Fruit fly (Drosophila melanogaster) whole organism, prepupa: ENCODE results near the gene CG43332.

Source experiments
- CG10631 ChIP-seq: fragments of 200-800 bp; sonication (Bioruptor generic); optimal IDR thresholded peaks from 2 replicates; lab custom pipeline; 2016; ENCODE audit warnings: missing biosample characterization, missing genetic modification characterization
- CG11762 ChIP-seq: fragments of 200-800 bp; sonication (Bioruptor generic); optimal IDR thresholded peaks from 3 replicates; lab custom pipeline; 2016; ENCODE audit warnings: missing biosample characterization, missing genetic modification characterization; ENCODE audit not compliant: insufficient read depth
- CG11902 ChIP-seq: fragments of 200-800 bp; sonication (Bioruptor generic); optimal IDR thresholded peaks from 3 replicates; lab custom pipeline; 2016; ENCODE audit warnings: missing biosample characterization, missing genetic modification characterization
- CG31627 ChIP-seq: fragments of 200-800 bp; sonication (Bioruptor generic); optimal IDR thresholded peaks from 3 replicates; lab custom pipeline; 2016; ENCODE audit warnings: missing biosample characterization, missing genetic modification characterization
- CG32006 ChIP-seq: fragments of 200-800 bp; sonication (Bioruptor generic); optimal IDR thresholded peaks from 3 replicates; lab custom pipeline; 2017; ENCODE audit warnings: missing biosample characterization, mild to moderate bottlenecking, missing genetic modification characterization
- CG34406 ChIP-seq: fragments of 200-800 bp; sonication (Bioruptor generic); optimal IDR thresholded peaks from 3 replicates; lab custom pipeline; 2016; ENCODE audit warnings: missing biosample characterization, missing genetic modification characterization
- CG3919 ChIP-seq: fragments of 200-800 bp; sonication (Bioruptor generic); optimal IDR thresholded peaks from 3 replicates; lab custom pipeline; 2016; ENCODE audit warnings: missing biosample characterization, missing genetic modification characterization
- CG4318 ChIP-seq: fragments of 200-800 bp; sonication (Bioruptor generic); optimal IDR thresholded peaks from 3 replicates; lab custom pipeline; 2017; ENCODE audit warnings: missing biosample characterization, mild to moderate bottlenecking, missing genetic modification characterization
- CG6276 ChIP-seq: fragments of 200-800 bp; sonication (Bioruptor generic); optimal IDR thresholded peaks from 2 replicates; lab custom pipeline; 2017; ENCODE audit warnings: missing biosample characterization, mild to moderate bottlenecking, missing genetic modification characterization
- CG6808 ChIP-seq: fragments of 200-800 bp; sonication (Bioruptor generic); optimal IDR thresholded peaks from 3 replicates; lab custom pipeline; 2017; ENCODE audit warnings: missing biosample characterization, missing genetic modification characterization, mild to moderate bottlenecking, moderate library complexity, missing genetic modification reagents
- CG8632 ChIP-seq: fragments of 200-800 bp; sonication (Bioruptor generic); optimal IDR thresholded peaks from 3 replicates; lab custom pipeline; 2016; ENCODE audit warnings: missing biosample characterization, missing genetic modification characterization
- CG9139 ChIP-seq: fragments of 200-800 bp; sonication (Bioruptor generic); optimal IDR thresholded peaks from 3 replicates; lab custom pipeline; 2017; ENCODE audit warnings: missing biosample characterization, mild to moderate bottlenecking, missing genetic modification characterization
- Eip75B ChIP-seq: fragments of 200-800 bp; sonication (Bioruptor generic); optimal IDR thresholded peaks from 3 replicates; lab custom pipeline; 2016; ENCODE audit warnings: missing biosample characterization, missing genetic modification characterization
- Gug ChIP-seq: fragments of 200-800 bp; sonication (Bioruptor generic); IDR thresholded peaks from 2 replicates; pipeline ENCODE4 v1.3.6; 2022; ENCODE audit warnings: missing biosample characterization, missing genetic modification characterization
- Hr38 ChIP-seq: sonication (Bioruptor generic); optimal IDR thresholded peaks from 2 replicates; lab custom pipeline; 2016; ENCODE audit warnings: missing biosample characterization, missing genetic modification characterization
- Lpt ChIP-seq: fragments of 200-800 bp; sonication (Bioruptor generic); optimal IDR thresholded peaks from 3 replicates; lab custom pipeline; 2016; ENCODE audit warnings: missing biosample characterization, missing genetic modification characterization
- Met ChIP-seq: fragments of 200-800 bp; sonication (Bioruptor generic); optimal IDR thresholded peaks from 3 replicates; lab custom pipeline; 2016; ENCODE audit warnings: missing biosample characterization, missing genetic modification characterization
- OdsH ChIP-seq: fragments of 200-800 bp; sonication (Bioruptor generic); optimal IDR thresholded peaks from 3 replicates; lab custom pipeline; 2016; ENCODE audit warnings: missing biosample characterization, missing genetic modification characterization
- Smox ChIP-seq: fragments of 200-800 bp; sonication (Bioruptor generic); optimal IDR thresholded peaks from 3 replicates; lab custom pipeline; 2016; ENCODE audit warnings: missing biosample characterization, missing genetic modification characterization
- Sox102F ChIP-seq: fragments of 200-800 bp; sonication (Bioruptor generic); optimal IDR thresholded peaks from 2 replicates; lab custom pipeline; 2016; ENCODE audit warnings: missing biosample characterization, mild to moderate bottlenecking, missing genetic modification characterization
- Sox14 ChIP-seq: fragments of 200-800 bp; sonication (Bioruptor generic); optimal IDR thresholded peaks from 3 replicates; lab custom pipeline; 2016; ENCODE audit warnings: missing biosample characterization, missing genetic modification characterization
- Sox15 ChIP-seq: fragments of 200-800 bp; sonication (Bioruptor generic); optimal IDR thresholded peaks from 3 replicates; lab custom pipeline; 2016; ENCODE audit warnings: missing biosample characterization, missing genetic modification characterization
- achi ChIP-seq: fragments of 200-800 bp; sonication (Bioruptor generic); optimal IDR thresholded peaks from 3 replicates; lab custom pipeline; 2016; ENCODE audit warnings: missing biosample characterization, missing genetic modification characterization
- acj6 ChIP-seq: fragments of 200-800 bp; sonication (Bioruptor generic); optimal IDR thresholded peaks from 3 replicates; lab custom pipeline; 2016; ENCODE audit warnings: missing biosample characterization, missing genetic modification characterization
- cyc ChIP-seq: fragments of 200-800 bp; sonication (Bioruptor generic); optimal IDR thresholded peaks from 3 replicates; lab custom pipeline; 2016; ENCODE audit warnings: missing biosample characterization, missing genetic modification characterization
- esn ChIP-seq: fragments of 200-800 bp; sonication (Bioruptor generic); optimal IDR thresholded peaks from 2 replicates; lab custom pipeline; 2016; ENCODE audit warnings: missing biosample characterization, mild to moderate bottlenecking, missing genetic modification characterization, moderate library complexity
- lz ChIP-seq: fragments of 200-800 bp; sonication (Bioruptor generic); optimal IDR thresholded peaks from 3 replicates; lab custom pipeline; 2016; ENCODE audit warnings: missing biosample characterization, missing genetic modification characterization
- net ChIP-seq: fragments of 200-800 bp; sonication (Bioruptor generic); optimal IDR thresholded peaks from 3 replicates; lab custom pipeline; 2016; ENCODE audit warnings: missing biosample characterization, missing genetic modification characterization
- pdm3 ChIP-seq: fragments of 200-800 bp; sonication (Bioruptor generic); optimal IDR thresholded peaks from 3 replicates; lab custom pipeline; 2016; ENCODE audit warnings: missing biosample characterization, missing genetic modification characterization
- salr ChIP-seq, 2 experiments: fragments of 200-800 bp; sonication (Bioruptor generic); optimal IDR thresholded peaks; 3 replicates each; lab custom pipeline; 2016 to 2018; ENCODE audit warnings: missing biosample characterization in 2 of 2, missing genetic modification characterization in 2 of 2, mild to moderate bottlenecking in 1 of 2
- spab ChIP-seq: fragments of 200-800 bp; sonication (Bioruptor generic); optimal IDR thresholded peaks from 2 replicates; lab custom pipeline; 2017; ENCODE audit warnings: missing biosample characterization, mild to moderate bottlenecking, missing genetic modification characterization, missing genetic modification reagents
- ss ChIP-seq, 2 experiments: fragments of 200-800 bp; sonication (Bioruptor generic); optimal IDR thresholded peaks; 2 replicates in 1 of 2; 3 replicates in 1 of 2; lab custom pipeline; 2017 to 2018; ENCODE audit warnings: mild to moderate bottlenecking in 2 of 2, missing biosample characterization in 2 of 2, missing genetic modification characterization in 2 of 2, moderate library complexity in 1 of 2
- svp ChIP-seq: fragments of 200-800 bp; sonication (Bioruptor generic); peaks from one replicate; lab custom pipeline; 2016; ENCODE audit warnings: missing biosample characterization, missing genetic modification characterization
- topi ChIP-seq: fragments of 200-800 bp; sonication (Bioruptor generic); optimal IDR thresholded peaks from 3 replicates; lab custom pipeline; 2016; ENCODE audit warnings: missing biosample characterization, missing genetic modification characterization
- vri ChIP-seq: fragments of 200-800 bp; sonication (Bioruptor generic); optimal IDR thresholded peaks from 3 replicates; lab custom pipeline; 2016; ENCODE audit warnings: missing biosample characterization, mild to moderate bottlenecking, missing genetic modification characterization

The CG43332 gene

dm6 chr2L:14122742-14123334 lies 40.2 kb downstream of the CG43332 start (continued):
- TF ChIP-seq Sox102F (GFP tag; lab: Kevin White, UChicago) (no peak), Hr38 (no peak), Gug (GFP tag; lab: Robert Waterston, UW) (no peak), achi (GFP tag; lab: Kevin White, UChicago) (no peak), acj6 (no peak), CG11902 (GFP tag; lab: Kevin White, UChicago) (no peak), Sox14 (no peak), vri (GFP tag; lab: Kevin White, UChicago) (no peak), salr (GFP tag; optimal IDR thresholded peaks at IDR 0.05; lab: Kevin White, UChicago) (no peak), ss (GFP tag; optimal IDR thresholded peaks at IDR 0.05; lab: Kevin White, UChicago) (no peak), Lpt (GFP tag; lab: Kevin White, UChicago) (no peak), svp (GFP tag; lab: Kevin White, UChicago) (peak; percentile 49), CG10631 (GFP tag; lab: Kevin White, UChicago) (no peak), CG31627 (GFP tag; lab: Kevin White, UChicago) (no peak), CG11762 (no peak), Sox15 (GFP tag; lab: Kevin White, UChicago) (no peak), Met (peak; percentile 7), CG32006 (peak; percentile 5), Smox (no peak), spab (GFP tag; lab: Kevin White, UChicago) (peak; percentile 22), CG3919 (GFP tag; lab: Kevin White, UChicago) (no peak), CG6808 (GFP tag; lab: Kevin White, UChicago) (no peak), CG34406 (GFP tag; lab: Kevin White, UChicago) (no peak), topi (no peak), lz (GFP tag; lab: Kevin White, UChicago) (no peak), cyc (GFP tag; lab: Kevin White, UChicago) (peak; percentile 4), pdm3 (GFP tag; lab: Kevin White, UChicago) (no peak), CG6276 (GFP tag; lab: Kevin White, UChicago) (no peak), CG8632 (GFP tag; lab: Kevin White, UChicago) (no peak), esn (GFP tag; lab: Kevin White, UChicago) (no peak), CG4318 (GFP tag; lab: Kevin White, UChicago) (no peak)
- TF ChIP-seq, all 60 proteins: peak for 8

dm6 chr2L:14120689-14121397 lies 42.2 kb downstream of the CG43332 start:
- TF ChIP-seq Gug (GFP tag; lab: Robert Waterston, UW) (no peak), CG34406 (GFP tag; lab: Kevin White, UChicago) (no peak), CG8632 (GFP tag; lab: Kevin White, UChicago) (no peak), OdsH (GFP tag; lab: Kevin White, UChicago) (no peak), CG9139 (GFP tag; lab: Kevin White, UChicago) (no peak), Sox15 (GFP tag; lab: Kevin White, UChicago) (no peak), Met (no peak), Smox (no peak)

- TF ChIP-seq CG6808 (GFP tag; lab: Kevin White, UChicago), result peak; percentile 34
- peak in 1 of 2 experiments; percentile 20 for TF ChIP-seq ss (GFP tag; optimal IDR thresholded peaks at IDR 0.05; lab: Kevin White, UChicago)
- no peak for TF ChIP-seq salr (GFP tag; optimal IDR thresholded peaks at IDR 0.05; lab: Kevin White, UChicago)
These were observed 47.0 kb downstream of the CG43332 start for dm6 chr2L:14115976-14116501.

- TF ChIP-seq Sox102F (GFP tag; lab: Kevin White, UChicago) (no peak), CG4318 (GFP tag; lab: Kevin White, UChicago) (no peak), CG9139 (GFP tag; lab: Kevin White, UChicago) (no peak), CG32006 (no peak), topi (no peak), Eip75B (GFP tag; lab: Kevin White, UChicago) (no peak), Gug (GFP tag; lab: Robert Waterston, UW) (no peak), net (GFP tag; lab: Kevin White, UChicago) (no peak), OdsH (GFP tag; lab: Kevin White, UChicago) (no peak), Met (no peak), cyc (GFP tag; lab: Kevin White, UChicago) (no peak), CG10631 (GFP tag; lab: Kevin White, UChicago) (no peak), salr (GFP tag; optimal IDR thresholded peaks at IDR 0.05; lab: Kevin White, UChicago) (no peak), CG34406 (GFP tag; lab: Kevin White, UChicago) (no peak), ss (GFP tag; optimal IDR thresholded peaks at IDR 0.05; lab: Kevin White, UChicago) (no peak)
These were observed 49.8 kb downstream of the CG43332 start for dm6 chr2L:14113207-14113606.
